Worm (Caenorhabditis elegans) whole organism, late embryonic: ENCODE data around the gene B0454.6.

Experiments
- C08G9.2 ChIP-seq: sonication (generic microtip); optimal IDR thresholded peaks from 2 replicates; lab custom pipeline; 2016; ENCODE audit warnings: mild to moderate bottlenecking, missing genetic modification characterization, moderate library complexity, missing compliant biosample characterization
- ceh-9 ChIP-seq: sonication (generic microtip); optimal IDR thresholded peaks from 2 replicates; lab custom pipeline; 2016; ENCODE audit warnings: mild to moderate bottlenecking, missing genetic modification characterization, inconsistent platforms, missing compliant biosample characterization
- dve-1 ChIP-seq: sonication (generic microtip); optimal IDR thresholded peaks from 2 replicates; lab custom pipeline; 2017; ENCODE audit warnings: antibody characterized with exemption, mild to moderate bottlenecking, missing genetic modification characterization, missing compliant biosample characterization
- ets-4 ChIP-seq: sonication (generic microtip); optimal IDR thresholded peaks from 2 replicates; lab custom pipeline; 2016; ENCODE audit warnings: missing genetic modification characterization, missing compliant biosample characterization
- fax-1 ChIP-seq: sonication (generic microtip); optimal IDR thresholded peaks from 2 replicates; lab custom pipeline; 2016; ENCODE audit warnings: missing genotype, missing genetic modification characterization, missing compliant biosample characterization
- nfya-1 ChIP-seq: sonication (generic microtip); optimal IDR thresholded peaks from 2 replicates; lab custom pipeline; 2017; ENCODE audit warnings: missing genetic modification characterization, mild to moderate bottlenecking, missing compliant biosample characterization, antibody characterized with exemption, moderate library complexity
- nhr-11 ChIP-seq: fragments of 150-350 bp; optimal IDR thresholded peaks from 2 replicates; lab custom pipeline; 2014; ENCODE audit warnings: missing biosample characterization, missing genetic modification characterization
- pha-4 ChIP-seq: fragments of 150-350 bp; optimal IDR thresholded peaks from 2 replicates; lab custom pipeline; 2018; ENCODE audit warnings: missing biosample characterization, missing genetic modification reagents, missing genetic modification characterization
- sox-4 ChIP-seq: sonication (generic microtip); optimal IDR thresholded peaks from 2 replicates; lab custom pipeline; 2017; ENCODE audit warnings: mild to moderate bottlenecking, missing genetic modification characterization, inconsistent platforms, missing compliant biosample characterization
- tbx-2 ChIP-seq: sonication (generic microtip); optimal IDR thresholded peaks from 2 replicates; lab custom pipeline; 2016; ENCODE audit warnings: missing genetic modification characterization, missing compliant biosample characterization
- unc-3 ChIP-seq, 2 experiments: fragments of 200-800 bp in 1 of 2; sonication (Bioruptor generic) in 1 of 2; sonication (generic microtip) in 1 of 2; conservative IDR thresholded peaks in 1 of 2; optimal IDR thresholded peaks in 1 of 2; 2 replicates each; pipeline versions ENCODE4 v1.3.6 to Lab custom; 2016 to 2022; ENCODE audit warnings: missing compliant biosample characterization in 2 of 2, missing genetic modification characterization in 2 of 2, missing genetic modification reagents in 1 of 2
- unc-55 ChIP-seq: sonication (generic microtip); optimal IDR thresholded peaks from 2 replicates; lab custom pipeline; 2017; ENCODE audit warnings: missing biosample characterization, missing genetic modification reagents, missing genetic modification characterization

DNA sequence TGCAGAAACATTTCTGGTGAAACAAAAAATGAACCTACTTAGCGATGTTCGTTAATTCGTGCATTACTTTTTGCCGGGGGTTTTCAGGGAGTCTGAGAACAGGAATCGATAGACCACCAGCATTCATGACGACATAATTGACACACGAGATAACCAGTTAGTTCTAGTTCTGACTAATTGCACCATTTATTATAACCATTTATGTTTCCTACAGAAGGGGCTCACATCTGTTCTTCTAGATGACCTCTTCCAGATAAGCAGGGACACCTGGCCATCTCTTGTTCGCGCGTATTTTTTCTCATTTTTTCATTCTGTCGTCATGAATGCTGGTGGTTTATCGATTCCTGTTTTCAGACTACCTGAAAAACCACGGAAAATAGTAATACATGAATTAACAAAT is 24.2 kb upstream of the B0454.6 start, which contains the start of gene sdz-5:
- TF ChIP-seq tbx-2 (tag; lab: Kevin White, UChicago): no peak
- no peak for TF ChIP-seq unc-55 (GFP tag; lab: Kevin White, UChicago)
- no peak for TF ChIP-seq pha-4 (tag; lab: Kevin White, UChicago)
- no peak for TF ChIP-seq nhr-11 (tag; lab: Kevin White, UChicago)
- no peak for TF ChIP-seq sox-4 (tag; lab: Kevin White, UChicago)
- TF ChIP-seq unc-3 (GFP tag; conservative IDR thresholded peaks at IDR 0.05; lab: Robert Waterston, UW): no peak
- TF ChIP-seq unc-3 (tag; optimal IDR thresholded peaks at IDR 0.05; lab: Kevin White, UChicago): no peak
- no peak for TF ChIP-seq C08G9.2
- no peak for TF ChIP-seq ets-4
- no peak for TF ChIP-seq dve-1
- TF ChIP-seq ceh-9 (tag; lab: Kevin White, UChicago): no peak
- no peak for TF ChIP-seq fax-1
- TF ChIP-seq nfya-1: no peak
